Fruit fly (Drosophila melanogaster) whole organism, prepupa: ENCODE measurements around the gene CG9030.
A peak's percentile ranks its signal among the peaks of the same experiment; 100 is the strongest.

Experiments used
- CG10669 ChIP-seq: fragments of 200-800 bp; sonication (Bioruptor generic); optimal IDR thresholded peaks from 3 replicates; lab custom pipeline; 2018; ENCODE audit warnings: missing biosample characterization, mild to moderate bottlenecking, missing genetic modification characterization, moderate library complexity
- CG15336 ChIP-seq: fragments of 200-800 bp; sonication (Bioruptor generic); IDR thresholded peaks from 2 replicates; pipeline ENCODE4 v1.3.6; 2022; ENCODE audit warnings: missing biosample characterization, missing genetic modification characterization
- CG16779 ChIP-seq: fragments of 200-800 bp; sonication (Bioruptor generic); optimal IDR thresholded peaks from 3 replicates; lab custom pipeline; 2017; ENCODE audit warnings: missing biosample characterization, mild to moderate bottlenecking, missing genetic modification characterization
- CG3032 ChIP-seq: fragments of 200-800 bp; optimal IDR thresholded peaks from 2 replicates; lab custom pipeline; 2019; ENCODE audit warnings: missing biosample characterization, mild to moderate bottlenecking, missing genetic modification characterization, moderate library complexity
- CG31627 ChIP-seq: fragments of 200-800 bp; sonication (Bioruptor generic); optimal IDR thresholded peaks from 3 replicates; lab custom pipeline; 2016; ENCODE audit warnings: missing biosample characterization, missing genetic modification characterization
- CG3919 ChIP-seq: fragments of 200-800 bp; sonication (Bioruptor generic); optimal IDR thresholded peaks from 3 replicates; lab custom pipeline; 2016; ENCODE audit warnings: missing biosample characterization, missing genetic modification characterization
- CG4318 ChIP-seq: fragments of 200-800 bp; sonication (Bioruptor generic); optimal IDR thresholded peaks from 3 replicates; lab custom pipeline; 2017; ENCODE audit warnings: missing biosample characterization, mild to moderate bottlenecking, missing genetic modification characterization
- CG6163 ChIP-seq: fragments of 200-800 bp; sonication (Bioruptor generic); IDR thresholded peaks from 3 replicates; pipeline ENCODE4 v1.3.6; 2022; ENCODE audit warnings: missing biosample characterization, missing genetic modification characterization
- CG6792 ChIP-seq: fragments of 200-800 bp; sonication (Bioruptor generic); optimal IDR thresholded peaks from 3 replicates; lab custom pipeline; 2016; ENCODE audit warnings: missing biosample characterization, missing genetic modification characterization
- CG6808 ChIP-seq: fragments of 200-800 bp; sonication (Bioruptor generic); optimal IDR thresholded peaks from 3 replicates; lab custom pipeline; 2017; ENCODE audit warnings: missing biosample characterization, missing genetic modification characterization, mild to moderate bottlenecking, moderate library complexity, missing genetic modification reagents
- CG6854 ChIP-seq: fragments of 200-800 bp; sonication (Bioruptor generic); optimal IDR thresholded peaks from 2 replicates; lab custom pipeline; 2017; ENCODE audit warnings: missing biosample characterization, mild to moderate bottlenecking, missing genetic modification characterization
- CG8119 ChIP-seq: fragments of 200-800 bp; sonication (Bioruptor generic); IDR thresholded peaks from 3 replicates; pipeline ENCODE4 v1.3.6; 2022; ENCODE audit warnings: missing biosample characterization, missing genetic modification characterization
- CG8319 ChIP-seq: fragments of 200-800 bp; sonication (Bioruptor generic); optimal IDR thresholded peaks from 3 replicates; lab custom pipeline; 2016; ENCODE audit warnings: missing biosample characterization, missing genetic modification characterization
- CG8632 ChIP-seq: fragments of 200-800 bp; sonication (Bioruptor generic); optimal IDR thresholded peaks from 3 replicates; lab custom pipeline; 2016; ENCODE audit warnings: missing biosample characterization, missing genetic modification characterization
- CG9139 ChIP-seq: fragments of 200-800 bp; sonication (Bioruptor generic); optimal IDR thresholded peaks from 3 replicates; lab custom pipeline; 2017; ENCODE audit warnings: missing biosample characterization, mild to moderate bottlenecking, missing genetic modification characterization
- Eip75B ChIP-seq: fragments of 200-800 bp; sonication (Bioruptor generic); optimal IDR thresholded peaks from 3 replicates; lab custom pipeline; 2016; ENCODE audit warnings: missing biosample characterization, missing genetic modification characterization
- Eip78C ChIP-seq: fragments of 200-800 bp; sonication (Bioruptor generic); peaks from one replicate; lab custom pipeline; 2016; ENCODE audit warnings: missing biosample characterization, missing genetic modification characterization
- Eip93F ChIP-seq: fragments of 200-800 bp; sonication (Bioruptor generic); optimal IDR thresholded peaks from 2 replicates; lab custom pipeline; 2016; ENCODE audit warnings: missing biosample characterization, mild to moderate bottlenecking, missing genetic modification characterization
- Ets21C ChIP-seq: fragments of 200-800 bp; sonication (Bioruptor generic); optimal IDR thresholded peaks from 3 replicates; lab custom pipeline; 2016; ENCODE audit warnings: missing biosample characterization, missing genetic modification characterization
- Ets96B ChIP-seq: fragments of 200-800 bp; optimal IDR thresholded peaks from 2 replicates; lab custom pipeline; 2019; ENCODE audit warnings: missing biosample characterization, mild to moderate bottlenecking, missing genetic modification characterization, moderate library complexity
- Hr38 ChIP-seq: sonication (Bioruptor generic); optimal IDR thresholded peaks from 2 replicates; lab custom pipeline; 2016; ENCODE audit warnings: missing biosample characterization, missing genetic modification characterization
- Hr39 ChIP-seq: fragments of 200-800 bp; sonication (Bioruptor generic); optimal IDR thresholded peaks from 2 replicates; lab custom pipeline; 2016; ENCODE audit warnings: missing biosample characterization, missing genetic modification characterization
- Hr4 ChIP-seq: fragments of 200-800 bp; sonication (Bioruptor generic); optimal IDR thresholded peaks from 3 replicates; lab custom pipeline; 2016; ENCODE audit warnings: missing biosample characterization, missing genetic modification characterization
- Lpt ChIP-seq: fragments of 200-800 bp; sonication (Bioruptor generic); optimal IDR thresholded peaks from 3 replicates; lab custom pipeline; 2016; ENCODE audit warnings: missing biosample characterization, missing genetic modification characterization
- OdsH ChIP-seq: fragments of 200-800 bp; sonication (Bioruptor generic); optimal IDR thresholded peaks from 3 replicates; lab custom pipeline; 2016; ENCODE audit warnings: missing biosample characterization, missing genetic modification characterization
- Smox ChIP-seq: fragments of 200-800 bp; sonication (Bioruptor generic); optimal IDR thresholded peaks from 3 replicates; lab custom pipeline; 2016; ENCODE audit warnings: missing biosample characterization, missing genetic modification characterization
- Sox102F ChIP-seq: fragments of 200-800 bp; sonication (Bioruptor generic); optimal IDR thresholded peaks from 2 replicates; lab custom pipeline; 2016; ENCODE audit warnings: missing biosample characterization, mild to moderate bottlenecking, missing genetic modification characterization
- Sox14 ChIP-seq: fragments of 200-800 bp; sonication (Bioruptor generic); optimal IDR thresholded peaks from 3 replicates; lab custom pipeline; 2016; ENCODE audit warnings: missing biosample characterization, missing genetic modification characterization
- achi ChIP-seq: fragments of 200-800 bp; sonication (Bioruptor generic); optimal IDR thresholded peaks from 3 replicates; lab custom pipeline; 2016; ENCODE audit warnings: missing biosample characterization, missing genetic modification characterization
- acj6 ChIP-seq: fragments of 200-800 bp; sonication (Bioruptor generic); optimal IDR thresholded peaks from 3 replicates; lab custom pipeline; 2016; ENCODE audit warnings: missing biosample characterization, missing genetic modification characterization
- cyc ChIP-seq: fragments of 200-800 bp; sonication (Bioruptor generic); optimal IDR thresholded peaks from 3 replicates; lab custom pipeline; 2016; ENCODE audit warnings: missing biosample characterization, missing genetic modification characterization
- eg ChIP-seq: fragments of 200-800 bp; sonication (Bioruptor generic); IDR thresholded peaks from 3 replicates; pipeline ENCODE4 v1.3.6; 2022; ENCODE audit warnings: missing biosample characterization, missing genetic modification characterization
- esn ChIP-seq: fragments of 200-800 bp; sonication (Bioruptor generic); optimal IDR thresholded peaks from 2 replicates; lab custom pipeline; 2016; ENCODE audit warnings: missing biosample characterization, mild to moderate bottlenecking, missing genetic modification characterization, moderate library complexity
- fd85E ChIP-seq: fragments of 200-800 bp; sonication (Bioruptor generic); optimal IDR thresholded peaks from 3 replicates; lab custom pipeline; 2016; ENCODE audit warnings: missing biosample characterization, missing genetic modification characterization
- fkh ChIP-seq: fragments of 200-800 bp; sonication (Bioruptor generic); optimal IDR thresholded peaks from 3 replicates; lab custom pipeline; 2017; ENCODE audit warnings: missing biosample characterization, mild to moderate bottlenecking, missing genetic modification characterization, moderate library complexity
- net ChIP-seq: fragments of 200-800 bp; sonication (Bioruptor generic); optimal IDR thresholded peaks from 3 replicates; lab custom pipeline; 2016; ENCODE audit warnings: missing biosample characterization, missing genetic modification characterization
- pdm3 ChIP-seq: fragments of 200-800 bp; sonication (Bioruptor generic); optimal IDR thresholded peaks from 3 replicates; lab custom pipeline; 2016; ENCODE audit warnings: missing biosample characterization, missing genetic modification characterization
- svp ChIP-seq: fragments of 200-800 bp; sonication (Bioruptor generic); peaks from one replicate; lab custom pipeline; 2016; ENCODE audit warnings: missing biosample characterization, missing genetic modification characterization
- topi ChIP-seq: fragments of 200-800 bp; sonication (Bioruptor generic); optimal IDR thresholded peaks from 3 replicates; lab custom pipeline; 2016; ENCODE audit warnings: missing biosample characterization, missing genetic modification characterization
- vri ChIP-seq: fragments of 200-800 bp; sonication (Bioruptor generic); optimal IDR thresholded peaks from 3 replicates; lab custom pipeline; 2016; ENCODE audit warnings: missing biosample characterization, mild to moderate bottlenecking, missing genetic modification characterization

Gene CG9030

DNA sequence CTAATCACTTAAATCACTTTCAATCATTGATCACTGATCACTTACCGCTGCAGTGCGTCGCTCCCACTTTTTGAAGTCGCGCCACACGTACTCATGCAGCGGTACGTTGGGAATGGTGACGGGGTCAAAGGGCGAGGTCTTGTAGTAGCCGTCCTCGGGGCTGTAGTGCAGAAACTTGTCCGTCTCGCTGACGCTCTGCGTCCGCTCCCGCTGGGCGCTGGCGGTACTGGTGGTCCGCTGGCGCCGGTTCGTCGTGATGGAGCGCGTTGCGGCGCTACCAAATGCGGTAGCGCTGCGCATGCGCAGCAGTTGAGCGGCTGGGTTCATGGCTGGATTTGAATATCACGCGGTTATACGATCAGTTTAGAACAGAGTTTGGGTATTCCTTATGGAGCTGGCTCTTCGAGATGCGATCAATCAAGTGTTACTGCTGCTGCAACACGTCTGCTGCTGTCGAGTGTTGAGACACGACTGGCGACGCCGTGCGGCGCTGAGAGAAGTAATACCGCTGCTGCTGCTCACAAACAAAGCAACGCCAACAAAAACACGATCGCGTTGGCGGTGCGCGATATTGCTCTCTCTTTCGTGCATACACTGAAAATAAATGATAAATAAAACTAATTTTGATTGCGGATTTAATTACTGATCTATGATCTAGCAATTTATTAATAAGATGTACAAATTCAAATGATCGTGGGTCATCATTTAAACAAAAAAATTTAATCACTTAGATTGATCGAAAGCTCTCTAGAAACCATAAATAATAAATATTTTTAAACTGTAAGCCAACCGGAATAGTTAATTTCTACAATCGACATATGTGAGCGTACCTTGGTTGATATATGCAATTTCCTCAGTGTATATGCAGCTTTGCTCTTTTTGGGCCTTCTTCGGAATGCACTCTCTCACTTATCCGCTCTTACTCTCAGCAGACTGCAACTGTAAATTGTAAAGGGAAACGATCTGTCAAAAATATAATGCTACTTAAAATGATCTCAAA, 4.3 kb downstream of the CG9030 start (continued):
- TF ChIP-seq pdm3 (GFP tag; lab: Kevin White, UChicago) (peak; percentile 99), CG9139 (GFP tag; lab: Kevin White, UChicago) (peak; percentile 96), fkh (GFP tag; lab: Kevin White, UChicago) (peak; percentile 43), esn (peak; percentile 99), topi (GFP tag; lab: Kevin White, UChicago) (peak; percentile 99), CG8119 (GFP tag; lab: Robert Waterston, UW) (peak; percentile 99), CG6808 (GFP tag; lab: Kevin White, UChicago) (peak; percentile 98), eg (GFP tag; lab: Robert Waterston, UW) (peak; percentile 96), Sox102F (GFP tag; lab: Kevin White, UChicago) (peak; percentile 98), CG31627 (GFP tag; lab: Kevin White, UChicago) (peak; percentile 98), CG4318 (GFP tag; lab: Kevin White, UChicago) (peak; percentile 97), Ets96B (peak; percentile 99), CG8319 (GFP tag; lab: Kevin White, UChicago) (peak; percentile 97), vri (GFP tag; lab: Kevin White, UChicago) (peak; percentile 96), fd85E (peak; percentile 91), CG8632 (GFP tag; lab: Kevin White, UChicago) (peak; percentile 98), Hr39 (GFP tag; lab: Kevin White, UChicago) (peak; percentile 98), OdsH (peak; percentile 98), svp (GFP tag; lab: Kevin White, UChicago) (peak; percentile 100), Ets21C (GFP tag; lab: Kevin White, UChicago) (peak; percentile 97), net (peak; percentile 98), Sox14 (peak; percentile 99), Eip93F (GFP tag; lab: Kevin White, UChicago) (peak; percentile 97), CG6854 (GFP tag; lab: Kevin White, UChicago) (peak; percentile 99), CG16779 (peak; percentile 97), Lpt (GFP tag; lab: Kevin White, UChicago) (peak; percentile 98), achi (peak; percentile 97), acj6 (peak; percentile 98), Hr38 (GFP tag; lab: Kevin White, UChicago) (peak; percentile 55), CG15336 (GFP tag; lab: Robert Waterston, UW) (peak; percentile 99), cyc (GFP tag; lab: Kevin White, UChicago) (peak; percentile 98)

DNA sequence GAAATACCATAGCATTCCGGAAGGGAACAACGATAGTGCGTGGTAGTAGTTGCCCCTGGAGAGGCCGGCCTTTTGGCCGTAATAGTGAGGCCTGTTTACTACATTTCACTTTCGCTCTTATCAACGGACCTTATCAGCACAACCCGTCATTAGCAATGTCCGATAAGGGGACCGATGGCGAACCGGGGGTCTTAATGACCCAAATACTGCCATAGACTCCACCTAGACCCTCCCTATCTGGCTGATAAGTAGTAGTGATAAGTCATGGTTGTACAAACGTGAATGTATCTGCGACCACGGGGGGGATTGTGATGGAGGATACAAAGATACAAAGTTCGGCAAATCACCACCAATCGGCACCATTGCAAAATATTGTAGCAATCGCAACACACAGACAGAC, 5.7 kb downstream of the CG9030 start:
- TF ChIP-seq CG4318 (GFP tag; lab: Kevin White, UChicago): no peak
- TF ChIP-seq CG10669 (GFP tag; lab: Kevin White, UChicago): no peak
- TF ChIP-seq CG3919: no peak
- TF ChIP-seq Hr38 (GFP tag; lab: Kevin White, UChicago): no peak
- no peak for TF ChIP-seq CG3032 (tag; lab: Kevin White, UChicago)
- TF ChIP-seq pdm3 (GFP tag; lab: Kevin White, UChicago): no peak
- TF ChIP-seq CG6792 (GFP tag; lab: Kevin White, UChicago): no peak
- no peak for TF ChIP-seq CG6854 (GFP tag; lab: Kevin White, UChicago)
- TF ChIP-seq Eip75B (GFP tag; lab: Kevin White, UChicago): no peak
- no peak for TF ChIP-seq Sox14
- TF ChIP-seq svp (GFP tag; lab: Kevin White, UChicago): peak; percentile 92
- no peak for TF ChIP-seq Hr4 (GFP tag; lab: Kevin White, UChicago)
- TF ChIP-seq Eip78C (GFP tag; lab: Kevin White, UChicago): peak; percentile 42
- TF ChIP-seq CG31627 (GFP tag; lab: Kevin White, UChicago): no peak
- peak; percentile 33 for TF ChIP-seq vri (GFP tag; lab: Kevin White, UChicago)
- no peak for TF ChIP-seq CG8119 (GFP tag; lab: Robert Waterston, UW)
- no peak for TF ChIP-seq Smox (GFP tag; lab: Kevin White, UChicago)
- TF ChIP-seq esn: no peak
- TF ChIP-seq CG6163 (GFP tag; lab: Robert Waterston, UW): no peak
- peak; percentile 33 for TF ChIP-seq Eip93F (GFP tag; lab: Kevin White, UChicago)
